Fruit fly (Drosophila melanogaster) whole organism: Measurements from ENCODE around the gene 5-HT2B.

ENCODE experiments used
- Dll ChIP-seq: fragments of >200 bp; optimal IDR thresholded peaks from 2 replicates; lab custom pipeline; 2017
- EcR ChIP-seq, 2 experiments: fragments of >200 bp; optimal IDR thresholded peaks; 2 replicates each; lab custom pipeline; 2017; ENCODE audit warnings: missing biosample characterization in 2 of 2, missing genetic modification characterization in 2 of 2, missing genetic modification reagents in 2 of 2
- pan ChIP-seq: fragments of >200 bp; optimal IDR thresholded peaks from 2 replicates; lab custom pipeline; 2017
- psq ChIP-seq: fragments of >200 bp; optimal IDR thresholded peaks from 2 replicates; lab custom pipeline; 2017

DNA sequence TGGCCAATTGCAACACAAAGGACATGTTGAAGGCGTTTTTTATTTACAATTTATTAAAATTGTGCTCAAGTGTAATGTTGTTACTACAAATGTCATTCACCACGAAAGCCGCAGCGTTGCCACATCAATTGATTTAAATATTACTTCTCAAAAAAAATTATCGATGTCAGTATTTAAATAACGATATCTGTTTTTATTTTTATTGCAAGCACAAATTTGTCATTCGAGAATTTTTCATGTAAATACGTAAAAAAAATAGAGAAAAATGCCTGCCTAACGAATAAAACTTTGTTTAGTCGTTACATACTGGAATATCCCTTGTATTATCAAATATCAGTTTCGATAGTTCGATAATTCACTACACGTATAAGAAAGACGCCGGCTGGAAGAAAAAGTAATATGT, 15.5 kb upstream of the 5-HT2B start, which contains the start of the genes mRpS18A and CG31460:
- TF ChIP-seq EcR (GFP tag; optimal IDR thresholded peaks at IDR 0.05; lab: Kevin White, UChicago) (no peak), pan (no peak), psq (lab: Kevin White, UChicago) (no peak), Dll (lab: Kevin White, UChicago) (no peak)
